Fruit fly (Drosophila melanogaster): ENCODE results near the gene inaF-D.

DNA sequence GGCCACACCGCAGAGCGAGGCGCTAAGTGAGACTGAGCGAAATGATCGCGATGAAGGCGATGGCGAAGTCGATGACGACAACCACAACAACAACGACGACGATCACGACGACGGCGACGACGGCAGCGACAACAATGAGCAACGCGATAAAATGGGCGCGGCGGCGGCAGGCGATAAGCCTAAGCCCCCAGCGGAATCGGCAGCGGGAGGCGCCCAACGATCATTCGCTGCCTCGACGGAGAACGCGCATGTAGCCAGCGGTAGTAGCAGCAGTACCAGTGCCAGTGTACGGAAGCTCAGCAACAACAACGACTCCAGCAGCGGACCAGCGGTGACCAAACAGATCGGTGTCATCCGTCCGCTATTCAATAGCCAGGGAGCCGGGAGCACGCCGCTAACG is 45.4 kb downstream of the inaF-D start:
- no peak for TF ChIP-seq CG8478 (optimal IDR thresholded peaks at IDR 0.05)
- no peak for TF ChIP-seq usp (GFP tag; optimal IDR thresholded peaks at IDR 0.05)
- no peak for TF ChIP-seq EcR (GFP tag; optimal IDR thresholded peaks at IDR 0.05)
- TF ChIP-seq psq (optimal IDR thresholded peaks at IDR 0.05): no peak
- no peak for TF ChIP-seq pan (optimal IDR thresholded peaks at IDR 0.05)

All from whole organism.